Fruit fly (Drosophila melanogaster): Measurements from ENCODE around the gene MED30.

MED30 gene

DNA sequence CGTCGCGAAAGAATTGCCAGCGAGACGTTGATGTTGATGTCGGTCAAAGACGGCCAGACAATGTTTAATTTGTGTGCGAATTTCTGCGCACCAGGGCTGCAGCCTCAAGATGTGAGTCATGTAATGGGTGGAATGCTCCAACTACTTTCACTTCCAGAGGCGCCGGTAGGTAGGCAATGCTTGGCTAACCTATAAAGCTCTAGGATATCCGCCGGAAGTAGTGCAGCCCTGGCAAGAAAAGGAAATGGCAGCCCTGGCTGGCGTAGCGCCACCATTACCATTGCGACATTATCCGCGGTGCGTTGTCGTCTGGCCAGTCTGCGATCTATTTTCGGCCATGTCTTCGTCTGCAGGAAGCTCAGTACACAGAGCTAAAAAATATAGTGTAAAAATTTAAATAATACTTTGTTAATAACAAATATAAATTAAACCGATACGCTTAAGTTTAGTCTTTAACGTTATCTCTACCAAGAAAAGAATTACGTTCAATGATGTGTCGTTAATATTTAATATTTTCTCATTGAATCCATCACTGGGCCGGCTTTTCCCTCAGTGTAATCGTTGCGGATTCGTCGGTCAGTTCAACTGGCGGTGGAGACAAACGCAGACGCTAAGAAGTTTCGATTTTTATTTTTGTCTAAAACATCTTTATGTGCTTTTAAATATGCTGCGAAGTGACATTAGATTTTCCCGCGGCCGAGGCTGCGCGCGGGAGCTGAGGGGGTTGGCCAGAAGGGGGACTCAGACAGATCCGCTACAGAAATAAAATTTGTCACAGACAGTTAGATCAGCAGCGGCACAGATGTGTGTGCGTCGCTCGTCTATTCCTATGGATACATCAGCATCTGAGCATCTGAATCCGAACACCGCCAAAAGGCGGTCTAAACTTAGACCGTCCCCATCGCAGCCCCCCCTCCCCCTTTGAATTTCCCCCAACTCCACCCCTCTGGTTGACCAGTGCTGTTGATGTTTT, 42.0 kb downstream of the MED30 start (continued):
- peak; percentile 18 for TF ChIP-seq trem (tag; optimal IDR thresholded peaks at IDR 0.05)
- peak; percentile 23 for TF ChIP-seq Hand (GFP tag; optimal IDR thresholded peaks at IDR 0.05)
- TF ChIP-seq CG7987 (GFP tag; optimal IDR thresholded peaks at IDR 0.05) = peak; percentile 71
- no peak for TF ChIP-seq CG1647 (GFP tag; optimal IDR thresholded peaks at IDR 0.05)
- peak; percentile 77 for TF ChIP-seq CG1603 (tag; optimal IDR thresholded peaks at IDR 0.05)
- TF ChIP-seq bowl (GFP tag; IDR thresholded peaks at IDR 0.05) = peak; percentile 31; the same call in 1 of the 2 replicates
- peak; percentile 60 for TF ChIP-seq Xbp1 (GFP tag; optimal IDR thresholded peaks at IDR 0.05)
- peak; percentile 73 for TF ChIP-seq CG11723 (GFP tag; optimal IDR thresholded peaks at IDR 0.05)
- peak; percentile 54 for TF ChIP-seq HLHmδ (GFP tag; optimal IDR thresholded peaks at IDR 0.05)
- TF ChIP-seq gcm (GFP tag; optimal IDR thresholded peaks at IDR 0.05) = peak; percentile 38
- TF ChIP-seq CG31441 (GFP tag; IDR thresholded peaks at IDR 0.05) = peak; percentile 71
- TF ChIP-seq CG16779 (GFP tag; IDR thresholded peaks at IDR 0.05) = peak; percentile 76; the same call in 1 of the 2 replicates
- TF ChIP-seq CG4820 (GFP tag; optimal IDR thresholded peaks at IDR 0.05) = peak; percentile 43
- peak; percentile 39 for TF ChIP-seq CG7786 (GFP tag; optimal IDR thresholded peaks at IDR 0.05)
- TF ChIP-seq CG12769 (tag; optimal IDR thresholded peaks at IDR 0.05) = peak; percentile 92
- peak; percentile 77 for TF ChIP-seq CG11085 (GFP tag; IDR thresholded peaks at IDR 0.05)
- peak; percentile 70 for TF ChIP-seq lilli (GFP tag; optimal IDR thresholded peaks at IDR 0.05)
- TF ChIP-seq CG18476 (GFP tag; optimal IDR thresholded peaks at IDR 0.05) = no peak
- TF ChIP-seq Ravus (GFP tag; IDR thresholded peaks at IDR 0.05) = no peak
- peak; percentile 77 for TF ChIP-seq Atf6 (GFP tag; IDR thresholded peaks at IDR 0.05)
- TF ChIP-seq CG4282 (GFP tag; optimal IDR thresholded peaks at IDR 0.05) = peak; percentile 43
- no peak for TF ChIP-seq jing (GFP tag; optimal IDR thresholded peaks at IDR 0.05)
- TF ChIP-seq twi (tag; optimal IDR thresholded peaks at IDR 0.05) = peak; percentile 25
- no peak for TF ChIP-seq amos (GFP tag; IDR thresholded peaks at IDR 0.05; ENCODE audit: partially characterized antibody)
- 0 out of 2 replicates have a peak, but pooled peaks have one; percentile 39 for TF ChIP-seq CG42726 (GFP tag; IDR thresholded peaks at IDR 0.05; ENCODE audit: partially characterized antibody)
- TF ChIP-seq al (GFP tag; IDR thresholded peaks at IDR 0.05) = peak; percentile 69
- peak; percentile 43 for TF ChIP-seq CG3995 (GFP tag; optimal IDR thresholded peaks at IDR 0.05)
- peak; percentile 63 for TF ChIP-seq CG2875 (GFP tag; optimal IDR thresholded peaks at IDR 0.05)
- peak; percentile 63 for TF ChIP-seq Mad (GFP tag; optimal IDR thresholded peaks at IDR 0.05)
- 0 out of 2 replicates have a peak, but pooled peaks have one; percentile 34 for TF ChIP-seq Dref (GFP tag; IDR thresholded peaks at IDR 0.05)
- peak; percentile 42 for TF ChIP-seq Side (GFP tag; optimal IDR thresholded peaks at IDR 0.05)
- TF ChIP-seq CG12659 (GFP tag; optimal IDR thresholded peaks at IDR 0.05) = peak; percentile 79
- TF ChIP-seq HmgD (GFP tag; optimal IDR thresholded peaks at IDR 0.05) = no peak
- TF ChIP-seq da (GFP tag; optimal IDR thresholded peaks at IDR 0.05) = peak; percentile 41
- peak; percentile 41 for TF ChIP-seq CG11398 (GFP tag; optimal IDR thresholded peaks at IDR 0.05)
- peak; percentile 61 for TF ChIP-seq CG10274 (GFP tag; optimal IDR thresholded peaks at IDR 0.05)
- TF ChIP-seq disco-r (GFP tag; optimal IDR thresholded peaks at IDR 0.05) = peak; percentile 47
- no peak for TF ChIP-seq Dip2 (GFP tag; IDR thresholded peaks at IDR 0.05)
- TF ChIP-seq CG6689 (GFP tag; IDR thresholded peaks at IDR 0.05) = peak; percentile 73
- no peak for TF ChIP-seq lov (optimal IDR thresholded peaks at IDR 0.05)
- peak; percentile 80; the same call in 2 of the 3 replicates for TF ChIP-seq lov (GFP tag; IDR thresholded peaks at IDR 0.05)
- TF ChIP-seq salm (tag; optimal IDR thresholded peaks at IDR 0.05) = no peak
- TF ChIP-seq HHEX (GFP tag; optimal IDR thresholded peaks at IDR 0.05) = peak; percentile 81
- peak; percentile 22 for TF ChIP-seq CG4854 (GFP tag; optimal IDR thresholded peaks at IDR 0.05)
- TF ChIP-seq NFAT (GFP tag; IDR thresholded peaks at IDR 0.05) = peak; percentile 72; the same call in 1 of the 2 replicates
- TF ChIP-seq gfzf (GFP tag; optimal IDR thresholded peaks at IDR 0.05) = no peak
- peak; percentile 12 for TF ChIP-seq tin (GFP tag; optimal IDR thresholded peaks at IDR 0.05)
- TF ChIP-seq CG2678 (tag; optimal IDR thresholded peaks at IDR 0.05) = peak; percentile 75

All from whole organism, embryonic.